Fruit fly (Drosophila melanogaster) whole organism, embryonic: ENCODE results near the gene Antp.

ENCODE experiments used
- CG11247 ChIP-seq: fragments of 200-800 bp; sonication (Bioruptor generic); IDR thresholded peaks from 2 replicates; pipeline ENCODE4 v1.3.6; 2022; ENCODE audit warnings: missing biosample characterization, missing genetic modification characterization
- CG12104 ChIP-seq: fragments of 200-800 bp; sonication (Bioruptor generic); optimal IDR thresholded peaks from 3 replicates; lab custom pipeline; 2016; ENCODE audit warnings: missing biosample characterization, missing genetic modification characterization
- CG17361 ChIP-seq: fragments of 200-800 bp; sonication (Bioruptor generic); IDR thresholded peaks from 3 replicates; pipeline ENCODE4 v1.3.6; 2022; ENCODE audit warnings: missing biosample characterization, missing genetic modification characterization
- CG17612 ChIP-seq: fragments of 200-800 bp; sonication (Bioruptor generic); IDR thresholded peaks from 2 replicates; pipeline ENCODE4 v1.3.6; 2022; ENCODE audit warnings: missing biosample characterization, missing genetic modification characterization
- CG1832 ChIP-seq: fragments of 200-800 bp; sonication (Bioruptor generic); optimal IDR thresholded peaks from 2 replicates; lab custom pipeline; 2017; ENCODE audit warnings: missing biosample characterization, mild to moderate bottlenecking, missing genetic modification characterization, inconsistent platforms
- CG2199 ChIP-seq: fragments of 200-800 bp; sonication (Bioruptor generic); IDR thresholded peaks from 3 replicates; pipeline ENCODE4 v1.3.6; 2022; ENCODE audit warnings: missing biosample characterization, missing genetic modification characterization
- CG42726 ChIP-seq: fragments of 200-800 bp; sonication (Bioruptor generic); IDR thresholded peaks from 2 replicates; pipeline ENCODE4 v1.3.6; 2022; ENCODE audit warnings: missing biosample characterization, missing genetic modification characterization; ENCODE audit not compliant: partially characterized antibody
- CG4404 ChIP-seq: fragments of 200-800 bp; sonication (Bioruptor generic); IDR thresholded peaks from 2 replicates; pipeline ENCODE4 v1.3.6; 2022; ENCODE audit warnings: missing biosample characterization, missing genetic modification characterization
- CG5245 ChIP-seq: fragments of 200-800 bp; sonication (Bioruptor generic); optimal IDR thresholded peaks from 3 replicates; lab custom pipeline; 2016; ENCODE audit warnings: missing biosample characterization, missing genetic modification characterization
- CG8089 ChIP-seq: fragments of 200-800 bp; sonication (Bioruptor generic); optimal IDR thresholded peaks from 3 replicates; lab custom pipeline; 2016; ENCODE audit warnings: missing biosample characterization, missing genetic modification characterization
- CG8765 ChIP-seq: fragments of 200-800 bp; sonication (Bioruptor generic); IDR thresholded peaks from 2 replicates; pipeline ENCODE4 v1.3.6; 2022; ENCODE audit warnings: missing biosample characterization, missing genetic modification characterization
- CHES-1-like ChIP-seq: fragments of 200-800 bp; sonication (Bioruptor generic); optimal IDR thresholded peaks from 2 replicates; lab custom pipeline; 2016; ENCODE audit warnings: missing biosample characterization, missing genetic modification characterization
- D ChIP-seq, 2 experiments: fragments of 200-800 bp in 1 of 2; fragments of >200 bp in 1 of 2; sonication (Bioruptor generic) in 1 of 2; optimal IDR thresholded peaks; 2 replicates in 1 of 2; 3 replicates in 1 of 2; lab custom pipeline; 2017; ENCODE audit warnings: mild to moderate bottlenecking in 1 of 2, missing biosample characterization in 1 of 2, missing genetic modification characterization in 1 of 2, missing genetic modification reagents in 1 of 2
- Dek ChIP-seq: fragments of 200-800 bp; sonication (Bioruptor generic); optimal IDR thresholded peaks from 3 replicates; lab custom pipeline; 2019; ENCODE audit warnings: missing biosample characterization, mild to moderate bottlenecking, missing genetic modification characterization, moderate library complexity
- Gug ChIP-seq: fragments of 200-800 bp; sonication (Bioruptor generic); IDR thresholded peaks from 4 replicates; pipeline ENCODE4 v1.3.6; 2022; ENCODE audit warnings: missing biosample characterization, missing genetic modification characterization
- Jarid2 ChIP-seq: fragments of 200-800 bp; sonication (Bioruptor generic); optimal IDR thresholded peaks from 3 replicates; lab custom pipeline; 2017; ENCODE audit warnings: mild to moderate bottlenecking, missing biosample characterization, missing genetic modification reagents, missing genetic modification characterization
- Nf-YB ChIP-seq: fragments of 200-800 bp; sonication (Bioruptor generic); optimal IDR thresholded peaks from 3 replicates; lab custom pipeline; 2019; ENCODE audit warnings: missing biosample characterization, mild to moderate bottlenecking, missing genetic modification characterization, moderate library complexity
- Nf-YC ChIP-seq: fragments of 200-800 bp; optimal IDR thresholded peaks from 3 replicates; lab custom pipeline; 2019; ENCODE audit warnings: missing biosample characterization, mild to moderate bottlenecking, missing genetic modification characterization, moderate library complexity
- Pdp1 ChIP-seq, 2 experiments: fragments of 200-800 bp; sonication (Bioruptor generic); optimal IDR thresholded peaks; 3 replicates each; lab custom pipeline; 2016; ENCODE audit warnings: missing biosample characterization in 2 of 2, missing genetic modification characterization in 2 of 2, mild to moderate bottlenecking in 1 of 2, moderate library complexity in 1 of 2
- abd-A ChIP-seq: fragments of 200-800 bp; sonication (Bioruptor generic); optimal IDR thresholded peaks from 3 replicates; lab custom pipeline; 2019; ENCODE audit warnings: missing biosample characterization, mild to moderate bottlenecking, missing genetic modification characterization, moderate library complexity
- ac ChIP-seq: fragments of 200-800 bp; sonication (Bioruptor generic); optimal IDR thresholded peaks from 3 replicates; lab custom pipeline; 2017; ENCODE audit warnings: missing biosample characterization, mild to moderate bottlenecking, missing genetic modification characterization
- ash1 ChIP-seq: fragments of 200-800 bp; sonication (Bioruptor generic); optimal IDR thresholded peaks from 2 replicates; lab custom pipeline; 2018; ENCODE audit warnings: missing biosample characterization, mild to moderate bottlenecking, missing genetic modification characterization
- cg ChIP-seq: fragments of 200-800 bp; sonication (Bioruptor generic); optimal IDR thresholded peaks from 3 replicates; lab custom pipeline; 2019; ENCODE audit warnings: missing biosample characterization, mild to moderate bottlenecking, missing genetic modification characterization, moderate library complexity
- crol ChIP-seq: fragments of 200-800 bp; sonication (Bioruptor generic); IDR thresholded peaks from 2 replicates; pipeline ENCODE4 v1.3.6; 2022; ENCODE audit warnings: missing biosample characterization, missing genetic modification characterization
- ewg ChIP-seq: fragments of 200-800 bp; sonication (Bioruptor generic); optimal IDR thresholded peaks from 3 replicates; lab custom pipeline; 2017; ENCODE audit warnings: mild to moderate bottlenecking, missing biosample characterization, missing genetic modification reagents, missing genetic modification characterization
- grn ChIP-seq: fragments of 200-800 bp; sonication (Bioruptor generic); optimal IDR thresholded peaks from 3 replicates; lab custom pipeline; 2017; ENCODE audit warnings: missing biosample characterization, missing genetic modification characterization
- gsb-n ChIP-seq: fragments of 200-800 bp; sonication (Bioruptor generic); optimal IDR thresholded peaks from 3 replicates; lab custom pipeline; 2018; ENCODE audit warnings: missing biosample characterization, mild to moderate bottlenecking, missing genetic modification characterization
- hbn ChIP-seq: fragments of 200-800 bp; sonication (Bioruptor generic); IDR thresholded peaks from 2 replicates; pipeline ENCODE4 v1.3.6; 2022; ENCODE audit warnings: missing biosample characterization, missing genetic modification characterization; ENCODE audit not compliant: partially characterized antibody
- kni ChIP-seq: fragments of 200-800 bp; sonication (Bioruptor generic); optimal IDR thresholded peaks from 3 replicates; lab custom pipeline; 2017; ENCODE audit warnings: mild to moderate bottlenecking, missing biosample characterization, missing genetic modification reagents, missing genetic modification characterization
- nerfin-1 ChIP-seq: fragments of 200-800 bp; sonication (Bioruptor generic); optimal IDR thresholded peaks from 3 replicates; lab custom pipeline; 2019; ENCODE audit warnings: missing biosample characterization, mild to moderate bottlenecking, missing genetic modification characterization, moderate library complexity
- oc ChIP-seq: fragments of 200-800 bp; sonication (Bioruptor generic); optimal IDR thresholded peaks from 2 replicates; lab custom pipeline; 2018; ENCODE audit warnings: missing biosample characterization, mild to moderate bottlenecking, missing genetic modification characterization, moderate library complexity
- onecut ChIP-seq: fragments of 200-800 bp; sonication (Bioruptor generic); IDR thresholded peaks from 2 replicates; pipeline ENCODE4 v1.3.6; 2022; ENCODE audit warnings: missing biosample characterization, missing genetic modification characterization
- phol ChIP-seq: fragments of 200-800 bp; sonication (Bioruptor generic); optimal IDR thresholded peaks from 3 replicates; lab custom pipeline; 2018; ENCODE audit warnings: missing biosample characterization, mild to moderate bottlenecking, missing genetic modification characterization, moderate library complexity
- pros ChIP-seq: fragments of 200-800 bp; sonication (Bioruptor generic); optimal IDR thresholded peaks from 3 replicates; lab custom pipeline; 2019; ENCODE audit warnings: missing biosample characterization, mild to moderate bottlenecking, missing genetic modification characterization, moderate library complexity
- rib ChIP-seq: fragments of 200-800 bp; sonication (Bioruptor generic); IDR thresholded peaks from 2 replicates; pipeline ENCODE4 v1.3.6; 2022; ENCODE audit warnings: missing biosample characterization, missing genetic modification characterization
- row ChIP-seq: fragments of 200-800 bp; sonication (Bioruptor generic); IDR thresholded peaks from 3 replicates; pipeline ENCODE4 v1.3.6; 2022; ENCODE audit warnings: missing biosample characterization, missing genetic modification characterization
- sd ChIP-seq: fragments of 200-800 bp; sonication (Bioruptor generic); optimal IDR thresholded peaks from 3 replicates; lab custom pipeline; 2018; ENCODE audit warnings: missing biosample characterization, mild to moderate bottlenecking, missing genetic modification characterization, moderate library complexity
- sens ChIP-seq: fragments of 200-800 bp; sonication (Bioruptor generic); peaks from one replicate; lab custom pipeline; 2016; ENCODE audit warnings: missing biosample characterization, missing genetic modification characterization
- seq ChIP-seq: fragments of 200-800 bp; sonication (Bioruptor generic); IDR thresholded peaks from 2 replicates; pipeline ENCODE4 v1.3.6; 2022; ENCODE audit warnings: missing biosample characterization, missing genetic modification characterization
- shn ChIP-seq: fragments of 200-800 bp; sonication (Bioruptor generic); optimal IDR thresholded peaks from 3 replicates; lab custom pipeline; 2016; ENCODE audit warnings: missing biosample characterization, missing genetic modification characterization
- tap ChIP-seq: fragments of 200-800 bp; optimal IDR thresholded peaks from 3 replicates; lab custom pipeline; 2019; ENCODE audit warnings: missing biosample characterization, mild to moderate bottlenecking, missing genetic modification characterization, moderate library complexity
- ttk ChIP-seq: fragments of 200-800 bp; sonication (Bioruptor generic); IDR thresholded peaks from 2 replicates; pipeline ENCODE4 v2.1.2; 2022; ENCODE audit warnings: missing biosample characterization, missing genetic modification characterization
- twi ChIP-seq: fragments of 200-800 bp; optimal IDR thresholded peaks from 2 replicates; lab custom pipeline; 2019; ENCODE audit warnings: missing biosample characterization, mild to moderate bottlenecking, missing genetic modification characterization, moderate library complexity
- vnd ChIP-seq: fragments of 200-800 bp; sonication (Bioruptor generic); IDR thresholded peaks from 3 replicates; pipeline ENCODE4 v1.3.6; 2022; ENCODE audit warnings: missing biosample characterization, missing genetic modification characterization; ENCODE audit not compliant: partially characterized antibody
- vvl ChIP-seq: fragments of 200-800 bp; sonication (Bioruptor generic); IDR thresholded peaks from 2 replicates; pipeline ENCODE4 v1.3.6; 2022; ENCODE audit warnings: missing biosample characterization, missing genetic modification characterization
- yki ChIP-seq: fragments of >200 bp; optimal IDR thresholded peaks from 3 replicates; lab custom pipeline; 2018
- z ChIP-seq: fragments of 200-800 bp; sonication (Bioruptor generic); IDR thresholded peaks from 3 replicates; pipeline ENCODE4 v1.3.6; 2022; ENCODE audit warnings: missing biosample characterization, missing genetic modification characterization
- zen ChIP-seq: fragments of 200-800 bp; sonication (Bioruptor generic); optimal IDR thresholded peaks from 3 replicates; lab custom pipeline; 2018; ENCODE audit warnings: missing biosample characterization, mild to moderate bottlenecking, missing genetic modification characterization, moderate library complexity

Gene Antp

dm6 chr3R:6983674-6984073, 15.4 kb downstream of the Antp start:
- peak; percentile 47 for TF ChIP-seq pros (GFP tag; lab: Kevin White, UChicago)
- TF ChIP-seq vnd (GFP tag; lab: Robert Waterston, UW) = 0 out of 3 replicates have a peak, but pooled peaks have one; percentile 9
- peak; percentile 62 for TF ChIP-seq CG1832 (GFP tag; lab: Kevin White, UChicago)
- TF ChIP-seq CG12104 (GFP tag; lab: Kevin White, UChicago) = no peak
- TF ChIP-seq ac (GFP tag; lab: Kevin White, UChicago) = peak; percentile 28
- TF ChIP-seq CG8765 (GFP tag; lab: Robert Waterston, UW) = peak; percentile 32; the same call in 1 of the 2 replicates
- TF ChIP-seq CG42726 = no peak
- TF ChIP-seq nerfin-1 (tag; lab: Kevin White, UChicago) = peak; percentile 51
- no peak for TF ChIP-seq Jarid2 (GFP tag; lab: Kevin White, UChicago)
- TF ChIP-seq Nf-YC (tag; lab: Kevin White, UChicago) = peak; percentile 25
- TF ChIP-seq CG11247 = no peak
- peak; percentile 53 for TF ChIP-seq grn (GFP tag; lab: Kevin White, UChicago)
- TF ChIP-seq abd-A (tag; lab: Kevin White, UChicago) = peak; percentile 3
- TF ChIP-seq hbn (GFP tag; lab: Robert Waterston, UW) = no peak
- peak; percentile 43 for TF ChIP-seq sd (tag; lab: Kevin White, UChicago)

dm6 chr3R:6978351-6978750, 20.7 kb downstream of the Antp start:
- no peak for TF ChIP-seq CHES-1-like
- peak; percentile 50; the same call in 1 of the 3 replicates for TF ChIP-seq CG2199 (GFP tag; lab: Robert Waterston, UW)
- no peak for TF ChIP-seq CG17361 (GFP tag; lab: Robert Waterston, UW)
- peak; percentile 40; the same call in 1 of the 3 replicates for TF ChIP-seq z (GFP tag; lab: Robert Waterston, UW)
- TF ChIP-seq Gug (GFP tag; lab: Robert Waterston, UW) = no peak
- peak; percentile 86 for TF ChIP-seq Nf-YB (GFP tag; lab: Kevin White, UChicago)
- TF ChIP-seq pros (GFP tag; lab: Kevin White, UChicago) = peak; percentile 92
- peak; percentile 96 for TF ChIP-seq twi (tag; lab: Kevin White, UChicago)
- TF ChIP-seq oc = peak; percentile 32
- no peak for TF ChIP-seq shn (GFP tag; lab: Kevin White, UChicago)
- peak; percentile 19 for TF ChIP-seq ash1
- no peak for TF ChIP-seq CG17612 (GFP tag; lab: Robert Waterston, UW)
- peak; percentile 21; the same call in 1 of the 2 replicates for TF ChIP-seq CG4404 (GFP tag; lab: Robert Waterston, UW)
- 0 out of 2 replicates have a peak, but pooled peaks have one; percentile 23 for TF ChIP-seq vvl (GFP tag; lab: Robert Waterston, UW)
- TF ChIP-seq zen (tag; lab: Kevin White, UChicago) = peak; percentile 14
- TF ChIP-seq ewg = peak; percentile 2
- TF ChIP-seq D (optimal IDR thresholded peaks at IDR 0.05; lab: Kevin White, UChicago) = peak; percentile 16
- no peak for TF ChIP-seq D (GFP tag; optimal IDR thresholded peaks at IDR 0.05; lab: Kevin White, UChicago)
- TF ChIP-seq tap (tag; lab: Kevin White, UChicago) = peak; percentile 19
- no peak for TF ChIP-seq CG8765 (GFP tag; lab: Robert Waterston, UW)
- TF ChIP-seq gsb-n (tag; lab: Kevin White, UChicago) = peak; percentile 46
- peak; percentile 31; the same call in 1 of the 2 replicates for TF ChIP-seq ttk
- TF ChIP-seq phol (tag; lab: Kevin White, UChicago) = peak; percentile 65
- TF ChIP-seq CG8089 (GFP tag; lab: Kevin White, UChicago) = no peak
- peak; percentile 85 for TF ChIP-seq abd-A (tag; lab: Kevin White, UChicago)
- 0 out of 2 replicates have a peak, but pooled peaks have one; percentile 15 for TF ChIP-seq rib (GFP tag; lab: Robert Waterston, UW)
- TF ChIP-seq kni = peak; percentile 85
- TF ChIP-seq seq (GFP tag; lab: Robert Waterston, UW) = peak; percentile 84
- peak; percentile 85 for TF ChIP-seq crol (GFP tag; lab: Robert Waterston, UW)
- 0 out of 3 replicates have a peak, but pooled peaks have one; percentile 15 for TF ChIP-seq row (GFP tag; lab: Robert Waterston, UW)
- peak in 1 of 2 experiments; percentile 91 for TF ChIP-seq Pdp1 (GFP tag; optimal IDR thresholded peaks at IDR 0.05; lab: Kevin White, UChicago)
- TF ChIP-seq cg (GFP tag; lab: Kevin White, UChicago) = peak; percentile 70
- TF ChIP-seq yki (lab: Kevin White, UChicago) = no peak
- TF ChIP-seq onecut = no peak
- peak; percentile 29 for TF ChIP-seq sens
- no peak for TF ChIP-seq nerfin-1 (tag; lab: Kevin White, UChicago)
- no peak for TF ChIP-seq Dek (tag; lab: Kevin White, UChicago)
- TF ChIP-seq CG5245 (GFP tag; lab: Kevin White, UChicago) = no peak
